Worm (Caenorhabditis elegans): ENCODE measurements around the gene ceh-7.

Gene ceh-7

ce11 chrII:8703729-8704128 lies at the start of gene ceh-7:
TSS of gene ceh-7 (minus strand) at chrII:8703829.
- no peak for TF ChIP-seq ref-2 (tag; optimal IDR thresholded peaks at IDR 0.05)
- no peak for TF ChIP-seq odd-2 (tag; optimal IDR thresholded peaks at IDR 0.05)
- no peak for TF ChIP-seq ceh-30 (tag; optimal IDR thresholded peaks at IDR 0.05)
- TF ChIP-seq hlh-30 (tag; optimal IDR thresholded peaks at IDR 0.05; ENCODE audit: insufficient read depth), result no peak

- TF ChIP-seq gmeb-2 (tag; optimal IDR thresholded peaks at IDR 0.05), result no peak
These were observed 48.1 kb upstream of the ceh-7 start, which contains the start of gene atf-2 for ce11 chrII:8751686-8752085. TSS of gene atf-2 (plus strand) at chrII:8751986.

ce11 chrII:8751042-8751441 lies 47.4 kb upstream of the ceh-7 start:
- TF ChIP-seq ceh-31 (tag; optimal IDR thresholded peaks at IDR 0.05), result peak; percentile 64
- peak; percentile 10 for TF ChIP-seq ama-1 (optimal IDR thresholded peaks at IDR 0.05)
- TF ChIP-seq ceh-45 (GFP tag; IDR thresholded peaks at IDR 0.05), result no peak
- TF ChIP-seq ceh-19 (GFP tag; optimal IDR thresholded peaks at IDR 0.05), result no peak
- TF ChIP-seq sdc-2 (tag; optimal IDR thresholded peaks at IDR 0.05), result peak; percentile 28
- TF ChIP-seq elt-4 (tag; optimal IDR thresholded peaks at IDR 0.05), result no peak
- TF ChIP-seq ref-2 (tag; optimal IDR thresholded peaks at IDR 0.05), result peak; percentile 66
- no peak for TF ChIP-seq unc-55 (GFP tag; optimal IDR thresholded peaks at IDR 0.05)
- peak; percentile 21 for TF ChIP-seq rnt-1 (tag; optimal IDR thresholded peaks at IDR 0.05)

- no peak for TF ChIP-seq ahr-1 (tag; optimal IDR thresholded peaks at IDR 0.05)
- TF ChIP-seq fkh-10 (GFP tag; optimal IDR thresholded peaks at IDR 0.05), result no peak
- TF ChIP-seq ref-2 (tag; optimal IDR thresholded peaks at IDR 0.05), result no peak
- no peak for TF ChIP-seq ama-1 (optimal IDR thresholded peaks at IDR 0.05)
- no peak for TF ChIP-seq ceh-24 (tag; optimal IDR thresholded peaks at IDR 0.05)
- no peak for TF ChIP-seq dve-1 (tag; optimal IDR thresholded peaks at IDR 0.05)
- TF ChIP-seq C38D4.7 (GFP tag; optimal IDR thresholded peaks at IDR 0.05), result no peak
These were observed 46.4 kb upstream of the ceh-7 start for ce11 chrII:8750056-8750455.

- TF ChIP-seq rnt-1 (tag; optimal IDR thresholded peaks at IDR 0.05) (peak; percentile 83), ttx-3 (tag; optimal IDR thresholded peaks at IDR 0.05) (no peak), madf-2 (tag; optimal IDR thresholded peaks at IDR 0.05) (no peak), ceh-6 (GFP tag; optimal IDR thresholded peaks at IDR 0.05) (no peak)
These were observed 45.5 kb upstream of the ceh-7 start for ce11 chrII:8749084-8749483.

- no peak for TF ChIP-seq dve-1 (tag; optimal IDR thresholded peaks at IDR 0.05)
- TF ChIP-seq sox-2 (GFP tag; IDR thresholded peaks at IDR 0.05), result no peak
- TF ChIP-seq lim-6 (tag; optimal IDR thresholded peaks at IDR 0.05), result no peak
- TF ChIP-seq unc-86 (tag; optimal IDR thresholded peaks at IDR 0.05), result no peak
- no peak for TF ChIP-seq ceh-48 (tag; optimal IDR thresholded peaks at IDR 0.05)
- no peak for TF ChIP-seq ahr-1 (tag; optimal IDR thresholded peaks at IDR 0.05)
- TF ChIP-seq C38D4.7 (GFP tag; optimal IDR thresholded peaks at IDR 0.05), result no peak
- no peak for TF ChIP-seq lin-11 (tag; optimal IDR thresholded peaks at IDR 0.05)
- no peak for TF ChIP-seq nhr-232 (tag; optimal IDR thresholded peaks at IDR 0.05)
- no peak for TF ChIP-seq tbx-2 (tag; optimal IDR thresholded peaks at IDR 0.05)
- TF ChIP-seq dmd-4 (tag; optimal IDR thresholded peaks at IDR 0.05; ENCODE audit: borderline replicate concordance), result no peak
- no peak for TF ChIP-seq ceh-24 (tag; optimal IDR thresholded peaks at IDR 0.05)
- no peak for TF ChIP-seq fkh-6 (tag; optimal IDR thresholded peaks at IDR 0.05)
- no peak for TF ChIP-seq pros-1 (tag; optimal IDR thresholded peaks at IDR 0.05)
- TF ChIP-seq T23F11.4 (GFP tag; optimal IDR thresholded peaks at IDR 0.05), result no peak
- no peak for TF ChIP-seq unc-55 (GFP tag; optimal IDR thresholded peaks at IDR 0.05)
These were observed 45.0 kb upstream of the ceh-7 start for ce11 chrII:8748638-8749037.

Measured in whole organism, late embryonic.